Fruit fly (Drosophila melanogaster) whole organism, prepupa: ENCODE measurements around the gene CG12236.

Experiments
- Blimp-1 ChIP-seq: fragments of 200-800 bp; sonication (Bioruptor generic); optimal IDR thresholded peaks from 3 replicates; lab custom pipeline; 2017; ENCODE audit warnings: missing biosample characterization, missing genetic modification characterization, mild to moderate bottlenecking, moderate library complexity, missing genetic modification reagents
- CG10631 ChIP-seq: fragments of 200-800 bp; sonication (Bioruptor generic); optimal IDR thresholded peaks from 2 replicates; lab custom pipeline; 2016; ENCODE audit warnings: missing biosample characterization, missing genetic modification characterization
- CG10669 ChIP-seq: fragments of 200-800 bp; sonication (Bioruptor generic); optimal IDR thresholded peaks from 3 replicates; lab custom pipeline; 2018; ENCODE audit warnings: missing biosample characterization, mild to moderate bottlenecking, missing genetic modification characterization, moderate library complexity
- CG11294 ChIP-seq: fragments of 200-800 bp; sonication (Bioruptor generic); IDR thresholded peaks from 2 replicates; pipeline ENCODE4 v1.3.6; 2022; ENCODE audit warnings: missing biosample characterization, missing genetic modification characterization
- CG11762 ChIP-seq: fragments of 200-800 bp; sonication (Bioruptor generic); optimal IDR thresholded peaks from 3 replicates; lab custom pipeline; 2016; ENCODE audit warnings: missing biosample characterization, missing genetic modification characterization; ENCODE audit not compliant: insufficient read depth
- CG11902 ChIP-seq: fragments of 200-800 bp; sonication (Bioruptor generic); optimal IDR thresholded peaks from 3 replicates; lab custom pipeline; 2016; ENCODE audit warnings: missing biosample characterization, missing genetic modification characterization
- CG15336 ChIP-seq: fragments of 200-800 bp; sonication (Bioruptor generic); IDR thresholded peaks from 2 replicates; pipeline ENCODE4 v1.3.6; 2022; ENCODE audit warnings: missing biosample characterization, missing genetic modification characterization
- CG1621 ChIP-seq: fragments of 200-800 bp; sonication (Bioruptor generic); optimal IDR thresholded peaks from 3 replicates; lab custom pipeline; 2018; ENCODE audit warnings: missing biosample characterization, mild to moderate bottlenecking, missing genetic modification characterization
- CG16779 ChIP-seq: fragments of 200-800 bp; sonication (Bioruptor generic); optimal IDR thresholded peaks from 3 replicates; lab custom pipeline; 2017; ENCODE audit warnings: missing biosample characterization, mild to moderate bottlenecking, missing genetic modification characterization
- CG3032 ChIP-seq: fragments of 200-800 bp; optimal IDR thresholded peaks from 2 replicates; lab custom pipeline; 2019; ENCODE audit warnings: missing biosample characterization, mild to moderate bottlenecking, missing genetic modification characterization, moderate library complexity
- CG31627 ChIP-seq: fragments of 200-800 bp; sonication (Bioruptor generic); optimal IDR thresholded peaks from 3 replicates; lab custom pipeline; 2016; ENCODE audit warnings: missing biosample characterization, missing genetic modification characterization
- CG32006 ChIP-seq: fragments of 200-800 bp; sonication (Bioruptor generic); optimal IDR thresholded peaks from 3 replicates; lab custom pipeline; 2017; ENCODE audit warnings: missing biosample characterization, mild to moderate bottlenecking, missing genetic modification characterization
- CG34406 ChIP-seq: fragments of 200-800 bp; sonication (Bioruptor generic); optimal IDR thresholded peaks from 3 replicates; lab custom pipeline; 2016; ENCODE audit warnings: missing biosample characterization, missing genetic modification characterization
- CG3919 ChIP-seq: fragments of 200-800 bp; sonication (Bioruptor generic); optimal IDR thresholded peaks from 3 replicates; lab custom pipeline; 2016; ENCODE audit warnings: missing biosample characterization, missing genetic modification characterization
- CG4318 ChIP-seq: fragments of 200-800 bp; sonication (Bioruptor generic); optimal IDR thresholded peaks from 3 replicates; lab custom pipeline; 2017; ENCODE audit warnings: missing biosample characterization, mild to moderate bottlenecking, missing genetic modification characterization
- CG6163 ChIP-seq: fragments of 200-800 bp; sonication (Bioruptor generic); IDR thresholded peaks from 3 replicates; pipeline ENCODE4 v1.3.6; 2022; ENCODE audit warnings: missing biosample characterization, missing genetic modification characterization
- CG6276 ChIP-seq: fragments of 200-800 bp; sonication (Bioruptor generic); optimal IDR thresholded peaks from 2 replicates; lab custom pipeline; 2017; ENCODE audit warnings: missing biosample characterization, mild to moderate bottlenecking, missing genetic modification characterization
- CG6792 ChIP-seq: fragments of 200-800 bp; sonication (Bioruptor generic); optimal IDR thresholded peaks from 3 replicates; lab custom pipeline; 2016; ENCODE audit warnings: missing biosample characterization, missing genetic modification characterization
- CG6808 ChIP-seq: fragments of 200-800 bp; sonication (Bioruptor generic); optimal IDR thresholded peaks from 3 replicates; lab custom pipeline; 2017; ENCODE audit warnings: missing biosample characterization, missing genetic modification characterization, mild to moderate bottlenecking, moderate library complexity, missing genetic modification reagents
- CG7368 ChIP-seq: fragments of 200-800 bp; sonication (Bioruptor generic); optimal IDR thresholded peaks from 3 replicates; lab custom pipeline; 2016; ENCODE audit warnings: missing biosample characterization, missing genetic modification characterization
- CG8119 ChIP-seq: fragments of 200-800 bp; sonication (Bioruptor generic); IDR thresholded peaks from 3 replicates; pipeline ENCODE4 v1.3.6; 2022; ENCODE audit warnings: missing biosample characterization, missing genetic modification characterization
- CG8632 ChIP-seq: fragments of 200-800 bp; sonication (Bioruptor generic); optimal IDR thresholded peaks from 3 replicates; lab custom pipeline; 2016; ENCODE audit warnings: missing biosample characterization, missing genetic modification characterization
- CG9139 ChIP-seq: fragments of 200-800 bp; sonication (Bioruptor generic); optimal IDR thresholded peaks from 3 replicates; lab custom pipeline; 2017; ENCODE audit warnings: missing biosample characterization, mild to moderate bottlenecking, missing genetic modification characterization
- Eip75B ChIP-seq: fragments of 200-800 bp; sonication (Bioruptor generic); optimal IDR thresholded peaks from 3 replicates; lab custom pipeline; 2016; ENCODE audit warnings: missing biosample characterization, missing genetic modification characterization
- Eip78C ChIP-seq: fragments of 200-800 bp; sonication (Bioruptor generic); peaks from one replicate; lab custom pipeline; 2016; ENCODE audit warnings: missing biosample characterization, missing genetic modification characterization
- Ets21C ChIP-seq: fragments of 200-800 bp; sonication (Bioruptor generic); optimal IDR thresholded peaks from 3 replicates; lab custom pipeline; 2016; ENCODE audit warnings: missing biosample characterization, missing genetic modification characterization
- Ets96B ChIP-seq: fragments of 200-800 bp; optimal IDR thresholded peaks from 2 replicates; lab custom pipeline; 2019; ENCODE audit warnings: missing biosample characterization, mild to moderate bottlenecking, missing genetic modification characterization, moderate library complexity
- Hr38 ChIP-seq: sonication (Bioruptor generic); optimal IDR thresholded peaks from 2 replicates; lab custom pipeline; 2016; ENCODE audit warnings: missing biosample characterization, missing genetic modification characterization
- Hr39 ChIP-seq: fragments of 200-800 bp; sonication (Bioruptor generic); optimal IDR thresholded peaks from 2 replicates; lab custom pipeline; 2016; ENCODE audit warnings: missing biosample characterization, missing genetic modification characterization
- Hr4 ChIP-seq: fragments of 200-800 bp; sonication (Bioruptor generic); optimal IDR thresholded peaks from 3 replicates; lab custom pipeline; 2016; ENCODE audit warnings: missing biosample characterization, missing genetic modification characterization
- Lpt ChIP-seq: fragments of 200-800 bp; sonication (Bioruptor generic); optimal IDR thresholded peaks from 3 replicates; lab custom pipeline; 2016; ENCODE audit warnings: missing biosample characterization, missing genetic modification characterization
- Met ChIP-seq: fragments of 200-800 bp; sonication (Bioruptor generic); optimal IDR thresholded peaks from 3 replicates; lab custom pipeline; 2016; ENCODE audit warnings: missing biosample characterization, missing genetic modification characterization
- Smox ChIP-seq: fragments of 200-800 bp; sonication (Bioruptor generic); optimal IDR thresholded peaks from 3 replicates; lab custom pipeline; 2016; ENCODE audit warnings: missing biosample characterization, missing genetic modification characterization
- Sox102F ChIP-seq: fragments of 200-800 bp; sonication (Bioruptor generic); optimal IDR thresholded peaks from 2 replicates; lab custom pipeline; 2016; ENCODE audit warnings: missing biosample characterization, mild to moderate bottlenecking, missing genetic modification characterization
- Sox14 ChIP-seq: fragments of 200-800 bp; sonication (Bioruptor generic); optimal IDR thresholded peaks from 3 replicates; lab custom pipeline; 2016; ENCODE audit warnings: missing biosample characterization, missing genetic modification characterization
- Sox15 ChIP-seq: fragments of 200-800 bp; sonication (Bioruptor generic); optimal IDR thresholded peaks from 3 replicates; lab custom pipeline; 2016; ENCODE audit warnings: missing biosample characterization, missing genetic modification characterization
- achi ChIP-seq: fragments of 200-800 bp; sonication (Bioruptor generic); optimal IDR thresholded peaks from 3 replicates; lab custom pipeline; 2016; ENCODE audit warnings: missing biosample characterization, missing genetic modification characterization
- cyc ChIP-seq: fragments of 200-800 bp; sonication (Bioruptor generic); optimal IDR thresholded peaks from 3 replicates; lab custom pipeline; 2016; ENCODE audit warnings: missing biosample characterization, missing genetic modification characterization
- dac ChIP-seq: fragments of 200-800 bp; sonication (Bioruptor generic); optimal IDR thresholded peaks from 2 replicates; lab custom pipeline; 2017; ENCODE audit warnings: missing biosample characterization, mild to moderate bottlenecking, missing genetic modification characterization
- dsx ChIP-seq: fragments of 200-800 bp; optimal IDR thresholded peaks from 3 replicates; lab custom pipeline; 2019; ENCODE audit warnings: missing biosample characterization, mild to moderate bottlenecking, missing genetic modification characterization, moderate library complexity; ENCODE audit not compliant: poor library complexity, severe bottlenecking
- fd85E ChIP-seq: fragments of 200-800 bp; sonication (Bioruptor generic); optimal IDR thresholded peaks from 3 replicates; lab custom pipeline; 2016; ENCODE audit warnings: missing biosample characterization, missing genetic modification characterization
- fkh ChIP-seq: fragments of 200-800 bp; sonication (Bioruptor generic); optimal IDR thresholded peaks from 3 replicates; lab custom pipeline; 2017; ENCODE audit warnings: missing biosample characterization, mild to moderate bottlenecking, missing genetic modification characterization, moderate library complexity
- lz ChIP-seq: fragments of 200-800 bp; sonication (Bioruptor generic); optimal IDR thresholded peaks from 3 replicates; lab custom pipeline; 2016; ENCODE audit warnings: missing biosample characterization, missing genetic modification characterization
- net ChIP-seq: fragments of 200-800 bp; sonication (Bioruptor generic); optimal IDR thresholded peaks from 3 replicates; lab custom pipeline; 2016; ENCODE audit warnings: missing biosample characterization, missing genetic modification characterization
- pdm3 ChIP-seq: fragments of 200-800 bp; sonication (Bioruptor generic); optimal IDR thresholded peaks from 3 replicates; lab custom pipeline; 2016; ENCODE audit warnings: missing biosample characterization, missing genetic modification characterization
- salr ChIP-seq, 2 experiments: fragments of 200-800 bp; sonication (Bioruptor generic); optimal IDR thresholded peaks; 3 replicates each; lab custom pipeline; 2016 to 2018; ENCODE audit warnings: missing biosample characterization in 2 of 2, missing genetic modification characterization in 2 of 2, mild to moderate bottlenecking in 1 of 2
- spab ChIP-seq: fragments of 200-800 bp; sonication (Bioruptor generic); optimal IDR thresholded peaks from 2 replicates; lab custom pipeline; 2017; ENCODE audit warnings: missing biosample characterization, mild to moderate bottlenecking, missing genetic modification characterization, missing genetic modification reagents
- ss ChIP-seq, 2 experiments: fragments of 200-800 bp; sonication (Bioruptor generic); optimal IDR thresholded peaks; 2 replicates in 1 of 2; 3 replicates in 1 of 2; lab custom pipeline; 2017 to 2018; ENCODE audit warnings: mild to moderate bottlenecking in 2 of 2, missing biosample characterization in 2 of 2, missing genetic modification characterization in 2 of 2, moderate library complexity in 1 of 2
- svp ChIP-seq: fragments of 200-800 bp; sonication (Bioruptor generic); peaks from one replicate; lab custom pipeline; 2016; ENCODE audit warnings: missing biosample characterization, missing genetic modification characterization
- topi ChIP-seq: fragments of 200-800 bp; sonication (Bioruptor generic); optimal IDR thresholded peaks from 3 replicates; lab custom pipeline; 2016; ENCODE audit warnings: missing biosample characterization, missing genetic modification characterization

CG12236 gene

dm6 chrX:5891666-5892444 lies 16.1 kb upstream of the CG12236 start:
- TF ChIP-seq CG9139 (no peak), ss (GFP tag; optimal IDR thresholded peaks at IDR 0.05; lab: Kevin White, UChicago) (peak in 1 of 2 experiments; percentile 13), Blimp-1 (GFP tag; lab: Kevin White, UChicago) (no peak), spab (GFP tag; lab: Kevin White, UChicago) (no peak), CG16779 (no peak), svp (GFP tag; lab: Kevin White, UChicago) (peak; percentile 84), CG4318 (peak; percentile 64), topi (GFP tag; lab: Kevin White, UChicago) (peak; percentile 59), Eip78C (peak; percentile 82), dsx (GFP tag; lab: Kevin White, UChicago) (peak; percentile 81), CG10669 (GFP tag; lab: Kevin White, UChicago) (peak; percentile 3), CG3032 (tag; lab: Kevin White, UChicago) (no peak), Ets21C (peak; percentile 36), salr (GFP tag; optimal IDR thresholded peaks at IDR 0.05; lab: Kevin White, UChicago) (peak in 1 of 2 experiments; percentile 57), CG10631 (peak; percentile 63), Sox15 (peak; percentile 6), CG8632 (no peak), CG8119 (GFP tag; lab: Robert Waterston, UW) (peak; percentile 62; the same call in 2 of the 3 replicates), CG1621 (tag; lab: Kevin White, UChicago) (no peak), Smox (GFP tag; lab: Kevin White, UChicago) (peak; percentile 49), CG32006 (peak; percentile 73), fkh (GFP tag; lab: Kevin White, UChicago) (peak; percentile 1), Ets96B (tag; lab: Kevin White, UChicago) (peak; percentile 17), CG11762 (GFP tag; lab: Kevin White, UChicago) (peak; percentile 40), Hr4 (GFP tag; lab: Kevin White, UChicago) (peak; percentile 50), Hr38 (no peak), CG11902 (GFP tag; lab: Kevin White, UChicago) (no peak), CG6792 (GFP tag; lab: Kevin White, UChicago) (peak; percentile 37), pdm3 (GFP tag; lab: Kevin White, UChicago) (peak; percentile 70), cyc (GFP tag; lab: Kevin White, UChicago) (peak; percentile 34), Eip75B (peak; percentile 44), CG15336 (GFP tag; lab: Robert Waterston, UW) (peak; percentile 50), CG6163 (GFP tag; lab: Robert Waterston, UW) (peak; percentile 76), dac (GFP tag; lab: Kevin White, UChicago) (peak; percentile 23), CG11294 (GFP tag; lab: Robert Waterston, UW) (0 out of 2 replicates have a peak, but pooled peaks have one; percentile 22), CG7368 (GFP tag; lab: Kevin White, UChicago) (peak; percentile 9), Sox14 (peak; percentile 57), CG6808 (peak; percentile 20), net (GFP tag; lab: Kevin White, UChicago) (peak; percentile 61), lz (peak; percentile 53), CG34406 (peak; percentile 36), CG3919 (GFP tag; lab: Kevin White, UChicago) (peak; percentile 64), CG6276 (peak; percentile 38), achi (GFP tag; lab: Kevin White, UChicago) (peak; percentile 56), Lpt (peak; percentile 61), Met (peak; percentile 66), Sox102F (GFP tag; lab: Kevin White, UChicago) (peak; percentile 43), CG31627 (GFP tag; lab: Kevin White, UChicago) (peak; percentile 61), Hr39 (GFP tag; lab: Kevin White, UChicago) (peak; percentile 66), fd85E (GFP tag; lab: Kevin White, UChicago) (no peak)
